Worm (Caenorhabditis elegans) whole organism, late embryonic: Measurements from ENCODE around the gene dpf-4.

Experiments used
- Y22D7AL.16 ChIP-seq: sonication (generic microtip); optimal IDR thresholded peaks from 2 replicates; lab custom pipeline; 2016; ENCODE audit warnings: missing genetic modification characterization, missing compliant biosample characterization
- ceh-48 ChIP-seq: sonication (generic microtip); optimal IDR thresholded peaks from 2 replicates; lab custom pipeline; 2016; ENCODE audit warnings: missing genetic modification characterization, inconsistent platforms, missing compliant biosample characterization
- ceh-9 ChIP-seq: sonication (generic microtip); optimal IDR thresholded peaks from 2 replicates; lab custom pipeline; 2016; ENCODE audit warnings: mild to moderate bottlenecking, missing genetic modification characterization, inconsistent platforms, missing compliant biosample characterization
- elt-2 ChIP-seq: sonication (generic microtip); optimal IDR thresholded peaks from 2 replicates; lab custom pipeline; 2016; ENCODE audit warnings: missing genetic modification reagents, missing genetic modification characterization, missing compliant biosample characterization
- ets-4 ChIP-seq: sonication (generic microtip); optimal IDR thresholded peaks from 2 replicates; lab custom pipeline; 2016; ENCODE audit warnings: missing genetic modification characterization, missing compliant biosample characterization
- fkh-6 ChIP-seq: sonication (generic microtip); optimal IDR thresholded peaks from 2 replicates; lab custom pipeline; 2016; ENCODE audit warnings: missing genetic modification characterization, missing compliant biosample characterization
- nhr-11 ChIP-seq: fragments of 150-350 bp; optimal IDR thresholded peaks from 2 replicates; lab custom pipeline; 2014; ENCODE audit warnings: missing biosample characterization, missing genetic modification characterization
- pag-3 ChIP-seq: sonication (generic microtip); optimal IDR thresholded peaks from 2 replicates; lab custom pipeline; 2016; ENCODE audit warnings: missing compliant biosample characterization, missing genetic modification characterization, borderline replicate concordance
- pqm-1 ChIP-seq: sonication (generic microtip); optimal IDR thresholded peaks from 2 replicates; lab custom pipeline; 2016; ENCODE audit warnings: missing genetic modification characterization, missing compliant biosample characterization
- pros-1 ChIP-seq: fragments of 150-350 bp; optimal IDR thresholded peaks from 2 replicates; lab custom pipeline; 2014; ENCODE audit warnings: missing biosample characterization, missing genetic modification reagents, missing genetic modification characterization
- ref-2 ChIP-seq: sonication (generic microtip); optimal IDR thresholded peaks from 2 replicates; lab custom pipeline; 2016; ENCODE audit warnings: missing genetic modification characterization, missing compliant biosample characterization
- sox-2 ChIP-seq: fragments of 200-800 bp; sonication (Bioruptor generic); IDR thresholded peaks from 2 replicates; pipeline ENCODE4 v1.3.6; 2022; ENCODE audit warnings: missing genetic modification reagents, missing genetic modification characterization, missing compliant biosample characterization
- unc-42 ChIP-seq: sonication (generic microtip); optimal IDR thresholded peaks from 2 replicates; lab custom pipeline; 2016; ENCODE audit warnings: missing genotype, missing genetic modification characterization, missing compliant biosample characterization

ce11 chrIII:5839147-5839546, 20.0 kb upstream of the dpf-4 start:
- TF ChIP-seq nhr-11 (no peak), ets-4 (tag; lab: Kevin White, UChicago) (no peak), unc-42 (tag; lab: Kevin White, UChicago) (no peak), ref-2 (tag; lab: Kevin White, UChicago) (no peak), elt-2 (tag; lab: Kevin White, UChicago) (peak; percentile 23), pqm-1 (tag; lab: Kevin White, UChicago) (no peak), fkh-6 (no peak), ceh-48 (no peak), ceh-9 (tag; lab: Kevin White, UChicago) (no peak), Y22D7AL.16 (no peak), sox-2 (GFP tag; lab: Robert Waterston, UW) (no peak), pros-1 (tag; lab: Kevin White, UChicago) (no peak), pag-3 (tag; lab: Kevin White, UChicago) (no peak)
